Worm (Caenorhabditis elegans): ENCODE measurements around the gene clec-24.
A peak's percentile ranks its signal among the peaks of the same experiment; 100 is the strongest.

The clec-24 gene

ce11 chrV:16821270-16821737, 40.5 kb upstream of the clec-24 start, which contains the start of gene T20B3.14:
Gene T20B3.14 (minus strand): TSS chrV:16821320.
- no peak for TF ChIP-seq blmp-1 (tag; optimal IDR thresholded peaks at IDR 0.05)
- TF ChIP-seq zip-8 (tag; optimal IDR thresholded peaks at IDR 0.05) = peak; percentile 83

- TF ChIP-seq unc-62 (GFP tag; optimal IDR thresholded peaks at IDR 0.05) (no peak), ztf-11 (tag; optimal IDR thresholded peaks at IDR 0.05) (no peak), hlh-1 (tag; optimal IDR thresholded peaks at IDR 0.05) (no peak), tbx-8 (GFP tag; optimal IDR thresholded peaks at IDR 0.05) (no peak), nhr-237 (tag; optimal IDR thresholded peaks at IDR 0.05) (no peak), cnd-1 (tag; optimal IDR thresholded peaks at IDR 0.05) (no peak), sem-2 (GFP tag; optimal IDR thresholded peaks at IDR 0.05) (no peak), mls-2 (tag; optimal IDR thresholded peaks at IDR 0.05) (no peak), ceh-83 (GFP tag; optimal IDR thresholded peaks at IDR 0.05) (no peak), elt-1 (tag; optimal IDR thresholded peaks at IDR 0.05; ENCODE audit: borderline replicate concordance, insufficient read depth) (no peak), nhr-28 (tag; optimal IDR thresholded peaks at IDR 0.05) (no peak), snpc-4 (tag; optimal IDR thresholded peaks at IDR 0.05) (no peak)
Observed at ce11 chrV:16827485-16827884, 34.3 kb upstream of the clec-24 start, which contains the start of gene srh-216. Gene srh-216 (minus strand): TSS chrV:16827585.

DNA sequence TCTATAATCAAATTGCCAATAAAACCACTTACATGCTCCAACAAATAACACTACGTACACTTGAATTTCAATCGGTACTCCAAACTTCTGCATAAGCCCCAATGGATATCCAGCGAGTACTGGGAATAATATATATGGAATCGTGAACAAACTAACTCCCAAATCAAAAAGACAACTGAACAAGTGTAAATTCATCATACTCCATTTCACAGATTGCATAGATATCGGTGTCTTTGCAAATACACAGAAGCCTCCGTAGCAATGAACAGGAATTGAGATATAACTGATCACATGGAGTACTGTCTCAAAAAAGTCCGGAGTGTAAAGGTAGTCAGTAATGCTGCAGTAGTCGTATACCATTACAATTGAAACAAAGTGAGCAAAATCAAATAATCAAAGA, 32.4 kb upstream of the clec-24 start, which contains the start of gene srh-214:
TSS of gene srh-214 (minus strand) at position 360 of the 400 bp plus-strand sequence.
- TF ChIP-seq mep-1 (tag; optimal IDR thresholded peaks at IDR 0.05) (no peak), zip-8 (tag; optimal IDR thresholded peaks at IDR 0.05) (no peak), lin-13 (tag; optimal IDR thresholded peaks at IDR 0.05) (no peak), unc-62 (GFP tag; optimal IDR thresholded peaks at IDR 0.05) (no peak), drap-1 (GFP tag; optimal IDR thresholded peaks at IDR 0.05) (no peak)

DNA sequence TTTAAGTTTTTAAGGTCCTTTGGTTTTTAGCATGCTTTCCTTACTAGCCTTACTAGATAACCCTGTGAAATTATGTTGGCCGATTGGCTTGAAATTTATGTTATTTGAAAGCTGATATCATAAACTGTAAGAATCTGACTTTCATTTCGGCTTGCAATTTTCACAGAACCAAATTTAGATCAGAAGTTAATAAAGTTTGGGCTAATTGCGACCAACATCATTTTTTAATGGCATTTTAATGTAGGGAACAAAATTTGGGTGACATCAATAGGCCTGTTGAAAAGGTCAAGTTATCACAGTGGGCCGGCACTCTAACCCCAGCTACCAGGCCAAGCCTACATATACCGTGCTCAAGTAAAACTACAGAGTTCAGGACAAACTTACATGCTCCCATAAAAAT, 30.5 kb upstream of the clec-24 start:
- TF ChIP-seq lin-32 (GFP tag; optimal IDR thresholded peaks at IDR 0.05) (no peak), nhr-76 (tag; optimal IDR thresholded peaks at IDR 0.05) (no peak), elt-1 (tag; optimal IDR thresholded peaks at IDR 0.05; ENCODE audit: borderline replicate concordance, insufficient read depth) (no peak), elt-3 (tag; optimal IDR thresholded peaks at IDR 0.05) (no peak), ceh-39 (tag; optimal IDR thresholded peaks at IDR 0.05) (no peak), ces-1 (GFP tag; optimal IDR thresholded peaks at IDR 0.05) (no peak), drap-1 (GFP tag; optimal IDR thresholded peaks at IDR 0.05) (no peak)

DNA sequence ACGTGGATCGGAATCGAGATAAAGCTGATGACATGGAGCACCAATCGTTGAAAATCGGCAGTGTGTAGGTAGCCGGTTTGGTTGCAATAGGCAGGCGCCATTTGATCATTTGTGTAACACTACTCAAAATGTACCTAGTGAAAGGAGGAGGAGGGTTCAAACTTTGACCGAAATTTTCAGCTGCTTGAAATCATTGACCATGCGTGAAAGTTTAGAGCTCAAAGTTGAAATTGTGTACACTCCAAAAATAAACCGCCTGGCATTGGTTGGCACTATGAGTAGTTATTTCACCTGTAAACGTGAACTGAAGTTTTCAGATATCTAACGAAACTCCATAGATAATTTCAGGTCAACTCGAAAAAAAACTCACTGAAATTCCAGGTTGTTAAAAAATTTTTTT, 29.9 kb upstream of the clec-24 start, which contains the start of gene srh-215:
TSS of gene srh-215 (minus strand) at position 101 of the 400 bp plus-strand sequence.
- TF ChIP-seq unc-39 (tag; optimal IDR thresholded peaks at IDR 0.05) = no peak
- TF ChIP-seq flh-1 (GFP tag; optimal IDR thresholded peaks at IDR 0.05) = no peak
- no peak for TF ChIP-seq tbx-8 (GFP tag; optimal IDR thresholded peaks at IDR 0.05)
- TF ChIP-seq hlh-1 (tag; optimal IDR thresholded peaks at IDR 0.05) = no peak

ce11 chrV:16832865-16833264, 28.9 kb upstream of the clec-24 start, which contains the start of gene phy-3:
Gene phy-3 (plus strand): TSS chrV:16833165.
- TF ChIP-seq blmp-1 (tag; optimal IDR thresholded peaks at IDR 0.05) (no peak), ceh-39 (tag; optimal IDR thresholded peaks at IDR 0.05) (no peak), mep-1 (tag; optimal IDR thresholded peaks at IDR 0.05) (no peak), lsy-2 (tag; optimal IDR thresholded peaks at IDR 0.05) (no peak), mab-5 (tag; optimal IDR thresholded peaks at IDR 0.05) (no peak), elt-1 (tag; optimal IDR thresholded peaks at IDR 0.05; ENCODE audit: borderline replicate concordance, insufficient read depth) (no peak), sem-2 (GFP tag; optimal IDR thresholded peaks at IDR 0.05) (no peak), nhr-12 (tag; optimal IDR thresholded peaks at IDR 0.05) (no peak), sptf-1 (tag; optimal IDR thresholded peaks at IDR 0.05) (no peak), unc-120 (tag; optimal IDR thresholded peaks at IDR 0.05; ENCODE audit: poor library complexity, severe bottlenecking) (no peak), lin-13 (tag; optimal IDR thresholded peaks at IDR 0.05) (no peak), hlh-1 (tag; optimal IDR thresholded peaks at IDR 0.05) (no peak), flh-1 (GFP tag; optimal IDR thresholded peaks at IDR 0.05) (no peak), ces-1 (GFP tag; optimal IDR thresholded peaks at IDR 0.05) (no peak), drap-1 (GFP tag; optimal IDR thresholded peaks at IDR 0.05) (no peak)
